Worm (Caenorhabditis elegans) whole organism, dauer: Measurements from ENCODE around the gene oig-4.

Source experiments
- unc-62 ChIP-seq: sonication (generic microtip); optimal IDR thresholded peaks from 2 replicates; lab custom pipeline; 2017; ENCODE audit warnings: missing biosample characterization, missing genetic modification reagents, missing genetic modification characterization

oig-4 gene

DNA sequence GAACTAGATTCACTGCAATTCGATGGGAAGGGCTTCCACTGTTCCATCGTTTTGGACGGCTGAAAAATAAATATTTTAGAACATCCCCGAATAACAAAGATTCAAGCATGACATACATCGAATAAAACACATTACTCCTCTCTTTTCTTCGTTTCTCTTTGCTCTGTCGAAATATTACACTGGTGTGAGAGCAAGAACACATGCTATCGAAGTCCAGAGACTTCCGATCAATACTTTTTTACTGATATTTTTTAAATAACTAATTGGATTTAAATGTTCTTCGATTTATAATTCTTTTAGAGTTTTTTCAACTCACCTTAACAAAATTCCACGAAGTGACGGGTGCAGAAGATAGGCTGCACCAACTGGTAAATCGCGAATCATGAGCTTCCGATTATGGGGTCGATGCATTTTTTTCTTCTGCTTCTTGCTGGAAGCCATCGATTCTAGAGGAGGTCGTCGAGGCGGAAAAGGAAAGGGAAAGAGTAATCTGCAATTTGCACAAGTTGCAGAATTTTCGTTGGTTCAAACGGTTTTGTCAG is at the start of gene oig-4, which contains the start of gene R07G3.7:
Gene oig-4, plus strand, starts transcription at position 301 of the 542 bp plus-strand sequence.
Gene R07G3.7, minus strand, starts transcription at position 492 of the 542 bp plus-strand sequence.
- TF ChIP-seq unc-62: no peak

DNA sequence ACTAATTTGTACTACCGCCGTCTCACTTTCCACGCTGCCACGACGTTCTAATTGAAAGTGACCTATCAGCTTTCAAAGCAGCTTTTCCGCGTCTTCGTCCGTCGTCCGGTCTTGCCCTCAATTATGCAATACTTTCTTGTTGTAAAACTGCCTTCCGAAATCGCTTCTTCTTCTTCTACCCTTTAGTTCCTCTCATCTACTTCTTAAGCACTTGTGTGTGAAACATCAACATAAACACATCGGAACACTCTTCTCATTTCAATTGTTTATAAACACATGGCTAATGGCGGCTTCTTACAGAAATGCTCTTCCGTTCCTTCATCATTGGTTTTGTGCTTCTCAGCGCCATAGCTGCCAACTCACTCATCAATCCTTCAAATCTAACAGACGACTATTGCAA is 43.0 kb upstream of the oig-4 start, which contains the start of gene F35D2.3:
Gene F35D2.3, plus strand, starts transcription at position 301 of the 400 bp plus-strand sequence.
- TF ChIP-seq unc-62: no peak

ce11 chrII:7570820-7571219 is 42.5 kb upstream of the oig-4 start:
- no peak for TF ChIP-seq unc-62

ce11 chrII:7574143-7574542 is 39.2 kb upstream of the oig-4 start, which contains the start of gene F35D2.2:
F35D2.2 (plus strand) TSS chrII:7574443.
- no peak for TF ChIP-seq unc-62

- TF ChIP-seq unc-62: no peak
These were observed 37.7 kb upstream of the oig-4 start, which contains the start of gene F35D2.1 for ce11 chrII:7575614-7576013. F35D2.1 (plus strand) TSS chrII:7575914.

ce11 chrII:7577412-7577811 is 35.9 kb upstream of the oig-4 start, which contains the start of gene F35D2.6:
F35D2.6 (plus strand) TSS chrII:7577712.
- no peak for TF ChIP-seq unc-62

DNA sequence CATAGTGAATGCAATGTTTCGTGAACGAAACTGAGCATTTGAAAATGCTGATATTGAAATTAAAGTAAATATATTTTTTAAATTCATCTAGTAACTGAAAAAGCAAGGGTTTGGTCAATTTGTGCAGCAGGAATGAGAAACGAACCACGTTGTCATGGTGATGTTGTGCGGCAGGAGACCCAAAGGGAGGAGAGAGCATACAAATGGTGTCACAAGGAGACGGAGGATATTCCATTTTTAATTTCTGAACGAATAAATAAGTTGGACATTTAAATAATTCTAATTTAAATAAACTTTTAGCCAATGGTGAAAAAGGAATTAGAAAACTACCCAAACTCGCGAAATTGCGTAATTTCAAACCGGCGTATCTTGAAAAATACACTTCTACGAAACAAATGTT is 29.8 kb upstream of the oig-4 start, which contains the start of gene mks-3:
Gene mks-3, minus strand, starts transcription at position 101 of the 400 bp plus-strand sequence.
- no peak for TF ChIP-seq unc-62

- TF ChIP-seq unc-62: no peak
These were observed 25.0 kb upstream of the oig-4 start for ce11 chrII:7588295-7588694.

DNA sequence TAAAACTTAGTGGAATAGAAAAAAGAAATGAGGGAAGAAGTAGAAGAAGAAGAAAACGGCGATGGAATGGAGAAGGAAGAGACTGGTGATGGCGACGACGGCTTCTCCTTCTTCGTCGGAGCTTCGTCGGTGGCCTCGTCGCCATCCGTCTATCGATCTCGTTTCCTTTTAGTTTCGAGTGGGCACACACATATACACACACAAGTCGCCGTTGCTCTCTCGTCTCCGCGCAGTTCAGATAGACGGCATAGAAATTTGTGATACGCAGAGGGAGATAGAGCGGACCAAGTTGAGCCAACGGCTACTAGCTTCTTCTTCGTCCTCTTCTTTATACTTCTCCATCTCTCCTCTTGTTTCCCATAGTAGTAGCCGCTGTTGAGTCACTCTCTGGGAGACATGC is 20.1 kb upstream of the oig-4 start:
- TF ChIP-seq unc-62: no peak

DNA sequence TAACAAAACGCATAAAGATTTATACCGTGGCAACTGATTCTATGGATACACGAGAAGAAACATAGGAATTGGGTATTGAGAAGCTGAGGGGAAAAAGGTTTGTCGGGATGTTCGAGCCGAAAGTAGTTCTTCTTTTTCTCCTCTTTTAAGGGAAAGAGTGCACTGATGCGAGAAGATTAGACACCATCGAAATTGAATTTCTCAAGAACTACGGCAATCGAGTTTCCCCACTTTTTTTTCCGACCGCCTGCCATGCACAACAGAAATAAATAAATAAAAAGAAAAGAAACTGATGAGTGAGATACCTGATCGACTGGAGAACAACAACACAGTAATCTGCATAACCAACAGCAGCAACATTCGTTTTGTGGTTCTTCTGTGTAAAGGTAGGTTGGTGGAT is 19.1 kb upstream of the oig-4 start:
- TF ChIP-seq unc-62: no peak

DNA sequence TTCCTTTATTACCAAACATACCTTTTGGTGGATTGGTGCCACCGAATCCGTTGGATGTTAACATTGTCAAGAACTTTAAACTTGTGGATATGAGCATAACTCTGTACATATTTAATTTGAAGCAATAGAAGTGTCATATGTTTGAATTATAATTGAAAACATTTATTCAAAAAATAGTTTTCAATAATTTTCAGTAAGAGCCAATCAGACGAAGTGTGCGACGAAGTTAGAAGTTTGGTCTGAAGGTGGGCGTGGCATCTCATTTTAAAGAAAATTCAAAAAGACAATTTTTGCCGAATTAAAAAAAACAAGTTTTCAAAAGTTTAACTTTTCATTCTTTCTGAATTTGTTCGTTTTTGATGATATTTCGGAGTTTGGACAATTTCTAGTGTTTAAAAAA is 18.5 kb upstream of the oig-4 start, which contains the start of gene syd-1:
Gene syd-1, minus strand, starts transcription at position 101 of the 400 bp plus-strand sequence.
- TF ChIP-seq unc-62: no peak

ce11 chrII:7598702-7599314 is 14.5 kb upstream of the oig-4 start, which contains the start of gene pgam-5:
pgam-5 (minus strand) TSS chrII:7598752.
- TF ChIP-seq unc-62: no peak

ce11 chrII:7599357-7599756 is 14.0 kb upstream of the oig-4 start, which contains the start of gene npp-21:
npp-21 (plus strand) TSS chrII:7599657.
- no peak for TF ChIP-seq unc-62

DNA sequence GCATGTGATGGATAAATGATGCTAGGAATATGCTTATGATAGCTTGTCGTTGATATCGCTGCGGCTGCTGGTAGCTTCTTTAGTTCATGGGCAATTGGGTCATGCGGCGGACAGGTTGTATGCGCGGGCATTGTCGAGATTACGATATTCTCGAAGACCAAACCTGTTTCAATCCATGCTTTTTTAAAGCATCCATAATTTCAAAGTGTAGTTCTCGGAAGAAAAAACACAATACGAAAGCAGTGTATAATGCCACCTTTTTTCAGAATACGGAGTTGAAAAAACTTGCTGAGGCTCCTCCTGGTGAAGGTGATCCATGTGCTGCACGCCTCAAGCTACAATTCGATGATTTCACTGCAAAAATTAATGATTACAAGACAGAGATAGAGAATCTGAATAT is 8.0 kb upstream of the oig-4 start, which contains the start of gene osm-8:
Gene osm-8, minus strand, starts transcription at position 101 of the 400 bp plus-strand sequence.
- no peak for TF ChIP-seq unc-62

DNA sequence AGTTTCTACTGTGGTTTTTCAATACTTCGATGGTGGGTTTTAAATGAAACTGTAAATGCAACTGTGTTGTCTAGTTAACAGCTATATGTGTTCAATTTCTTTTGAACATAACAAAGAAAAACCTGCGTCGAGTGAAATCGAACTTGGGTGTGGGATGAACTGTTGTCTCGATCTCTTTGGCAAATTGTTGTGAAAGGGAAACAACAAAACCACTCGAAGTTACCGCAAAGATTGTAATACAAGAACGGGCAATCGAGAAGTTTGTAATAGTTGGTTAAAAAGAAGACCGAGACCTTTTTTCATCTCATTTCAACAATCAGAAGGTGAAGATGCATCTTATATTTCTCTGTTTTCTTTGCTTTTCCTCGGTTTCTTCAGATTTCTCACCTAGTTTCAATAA is 5.4 kb upstream of the oig-4 start, which contains the start of gene lips-17:
Gene lips-17, plus strand, starts transcription at position 301 of the 400 bp plus-strand sequence.
- no peak for TF ChIP-seq unc-62

DNA sequence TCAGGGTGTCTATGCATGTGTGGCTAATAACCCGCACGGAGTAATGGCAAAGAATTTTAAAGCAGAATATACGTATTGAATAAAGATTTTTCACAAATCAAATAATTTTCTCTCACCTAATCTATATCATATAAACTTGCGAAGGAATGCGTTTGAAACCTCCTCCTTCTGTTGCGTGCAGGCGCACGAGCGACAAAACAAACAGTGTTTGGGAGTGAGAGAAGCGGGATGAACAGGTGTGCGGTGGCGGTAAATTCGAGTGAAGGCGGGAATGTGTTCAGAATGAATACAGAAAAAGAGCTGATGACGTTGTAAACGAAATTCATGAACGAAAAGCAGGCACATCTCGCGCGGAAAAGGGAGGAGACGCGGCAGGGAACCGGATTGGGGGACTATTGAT is 993 bp downstream of the oig-4 start:
- no peak for TF ChIP-seq unc-62

DNA sequence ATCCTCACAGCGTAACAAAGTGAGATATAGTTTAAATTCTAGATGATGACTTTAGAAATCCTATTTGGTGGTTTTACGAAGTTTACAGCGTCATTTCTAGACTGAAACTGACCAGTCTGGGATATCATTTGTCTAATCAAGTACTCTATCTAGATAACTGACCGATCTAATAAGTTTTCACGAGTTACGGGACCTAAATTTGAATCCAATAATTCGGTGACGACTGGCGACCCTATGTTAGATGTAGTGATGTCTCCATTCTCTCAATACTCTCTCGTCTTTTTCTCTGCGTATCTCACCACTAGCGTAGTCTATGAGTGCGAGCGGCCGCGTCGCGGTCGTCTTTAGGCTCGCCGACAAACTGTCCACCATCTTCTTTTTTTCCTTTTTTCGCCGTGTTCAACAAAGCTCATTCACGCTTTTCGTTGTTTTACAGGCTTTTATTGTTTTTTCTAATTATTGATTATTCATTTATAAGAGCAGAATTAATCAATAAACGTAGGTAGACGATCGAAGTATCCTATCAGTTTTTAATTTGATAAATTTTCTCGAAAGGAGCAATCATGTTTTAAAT is 2.1 kb downstream of the oig-4 start:
- TF ChIP-seq unc-62: no peak
